Worm (Caenorhabditis elegans) whole organism, dauer: ENCODE results near the gene slmp-1.
"Not testable (repeated sequence)": the region's sequence is repeated elsewhere in the genome, so short reads cannot be mapped to it uniquely, and the experiment has no call there.

Experiments
- unc-62 ChIP-seq: sonication (generic microtip); optimal IDR thresholded peaks from 2 replicates; lab custom pipeline; 2017; ENCODE audit warnings: missing biosample characterization, missing genetic modification reagents, missing genetic modification characterization

slmp-1 gene

ce11 chrIV:3213426-3213825, at the start of gene slmp-1:
TSS of gene slmp-1 (plus strand) at chrIV:3213760.
- TF ChIP-seq unc-62 (GFP tag; lab: Kevin White, UChicago): no peak

ce11 chrIV:3165365-3165764, 48.2 kb upstream of the slmp-1 start:
- no peak for TF ChIP-seq unc-62 (GFP tag; lab: Kevin White, UChicago)

- TF ChIP-seq unc-62 (GFP tag; lab: Kevin White, UChicago): no peak
These were observed 46.7 kb upstream of the slmp-1 start for ce11 chrIV:3166896-3167295.

- TF ChIP-seq unc-62 (GFP tag; lab: Kevin White, UChicago): no peak
These were observed 44.8 kb upstream of the slmp-1 start for ce11 chrIV:3168656-3169216.

- TF ChIP-seq unc-62 (GFP tag; lab: Kevin White, UChicago): not testable (repeated sequence)
These were observed 41.0 kb upstream of the slmp-1 start, which contains the start of gene Y67D8B.1 for ce11 chrIV:3172510-3172909. TSS of gene Y67D8B.1 (minus strand) at chrIV:3172610.

- no peak for TF ChIP-seq unc-62 (GFP tag; lab: Kevin White, UChicago)
These were observed 37.3 kb upstream of the slmp-1 start, which contains the start of gene nlp-81 for ce11 chrIV:3176067-3176758. TSS of gene nlp-81 (minus strand) at chrIV:3176117.

- no peak for TF ChIP-seq unc-62 (GFP tag; lab: Kevin White, UChicago)
These were observed 30.6 kb upstream of the slmp-1 start for ce11 chrIV:3182920-3183319.

- no peak for TF ChIP-seq unc-62 (GFP tag; lab: Kevin White, UChicago)
These were observed 22.1 kb upstream of the slmp-1 start, which contains the start of gene Y67D8B.2 for ce11 chrIV:3191466-3191865. TSS of gene Y67D8B.2 (minus strand) at chrIV:3191566.

- TF ChIP-seq unc-62 (GFP tag; lab: Kevin White, UChicago): no peak
These were observed 17.2 kb upstream of the slmp-1 start for ce11 chrIV:3196367-3196766.

- no peak for TF ChIP-seq unc-62 (GFP tag; lab: Kevin White, UChicago)
These were observed 14.5 kb upstream of the slmp-1 start for ce11 chrIV:3199041-3199440.

ce11 chrIV:3202111-3202510, 11.4 kb upstream of the slmp-1 start, which contains the start of the genes Y67D8B.3 and Y67D8B.5:
TSS of gene Y67D8B.3 (minus strand) at chrIV:3202211.
TSS of gene Y67D8B.5 (plus strand) at chrIV:3202343.
- TF ChIP-seq unc-62 (GFP tag; lab: Kevin White, UChicago): no peak

ce11 chrIV:3211929-3212328, 1.6 kb upstream of the slmp-1 start:
- no peak for TF ChIP-seq unc-62 (GFP tag; lab: Kevin White, UChicago)

ce11 chrIV:3221158-3221557, 7.6 kb downstream of the slmp-1 start:
- no peak for TF ChIP-seq unc-62 (GFP tag; lab: Kevin White, UChicago)

- no peak for TF ChIP-seq unc-62 (GFP tag; lab: Kevin White, UChicago)
These were observed 8.6 kb downstream of the slmp-1 start, which contains the start of gene Y67D8A.2 for ce11 chrIV:3222140-3222539. TSS of gene Y67D8A.2 (plus strand) at chrIV:3222440.

- no peak for TF ChIP-seq unc-62 (GFP tag; lab: Kevin White, UChicago)
These were observed 14.1 kb downstream of the slmp-1 start for ce11 chrIV:3227549-3228139.

- no peak for TF ChIP-seq unc-62 (GFP tag; lab: Kevin White, UChicago)
These were observed 18.1 kb downstream of the slmp-1 start for ce11 chrIV:3231644-3232043.
